Fruit fly (Drosophila melanogaster) whole organism, embryonic: Measurements from ENCODE around the gene CG15403.

Source experiments
- Bdp1 ChIP-seq: fragments of 200-800 bp; sonication (Bioruptor generic); optimal IDR thresholded peaks from 3 replicates; lab custom pipeline; 2016; ENCODE audit warnings: missing biosample characterization, missing genetic modification characterization
- CG10321 ChIP-seq: fragments of 200-800 bp; sonication (Bioruptor generic); IDR thresholded peaks from 2 replicates; pipeline ENCODE4 v1.3.6; 2022; ENCODE audit warnings: missing biosample characterization, missing genetic modification characterization
- CG10366 ChIP-seq: fragments of 200-800 bp; sonication (Bioruptor generic); IDR thresholded peaks from 2 replicates; pipeline ENCODE4 v1.3.6; 2022; ENCODE audit warnings: missing biosample characterization, missing genetic modification characterization
- CG10979 ChIP-seq: fragments of 200-800 bp; sonication (Bioruptor generic); optimal IDR thresholded peaks from 2 replicates; lab custom pipeline; 2018; ENCODE audit warnings: missing biosample characterization, mild to moderate bottlenecking, missing genetic modification characterization, moderate library complexity
- CG11560 ChIP-seq: fragments of 200-800 bp; sonication (Bioruptor generic); IDR thresholded peaks from 3 replicates; pipeline ENCODE4 v1.3.6; 2022; ENCODE audit warnings: missing biosample characterization, missing genetic modification characterization
- CG12391 ChIP-seq: fragments of 200-800 bp; sonication (Bioruptor generic); optimal IDR thresholded peaks from 3 replicates; lab custom pipeline; 2018; ENCODE audit warnings: missing biosample characterization, mild to moderate bottlenecking, missing genetic modification characterization, moderate library complexity
- CG12942 ChIP-seq: fragments of 200-800 bp; sonication (Bioruptor generic); optimal IDR thresholded peaks from 3 replicates; lab custom pipeline; 2016; ENCODE audit warnings: missing biosample characterization, missing genetic modification characterization
- CG13123 ChIP-seq: fragments of 200-800 bp; sonication (Bioruptor generic); optimal IDR thresholded peaks from 2 replicates; lab custom pipeline; 2016; ENCODE audit warnings: missing biosample characterization, missing genetic modification characterization
- CG13287 ChIP-seq: fragments of 200-800 bp; sonication (Bioruptor generic); IDR thresholded peaks from 2 replicates; pipeline ENCODE4 v1.3.6; 2022; ENCODE audit warnings: missing biosample characterization, missing genetic modification characterization; ENCODE audit not compliant: partially characterized antibody
- CG15011 ChIP-seq: fragments of 200-800 bp; sonication (Bioruptor generic); optimal IDR thresholded peaks from 3 replicates; lab custom pipeline; 2018; ENCODE audit warnings: missing biosample characterization, mild to moderate bottlenecking, missing genetic modification characterization
- CG15073 ChIP-seq: fragments of 200-800 bp; sonication (Bioruptor generic); optimal IDR thresholded peaks from 2 replicates; lab custom pipeline; 2016; ENCODE audit warnings: missing biosample characterization, missing genetic modification characterization
- CG15479 ChIP-seq: fragments of 200-800 bp; sonication (Bioruptor generic); optimal IDR thresholded peaks from 3 replicates; lab custom pipeline; 2019; ENCODE audit warnings: missing biosample characterization, mild to moderate bottlenecking, missing genetic modification characterization, moderate library complexity
- CG16815 ChIP-seq: fragments of 200-800 bp; sonication (Bioruptor generic); optimal IDR thresholded peaks from 3 replicates; lab custom pipeline; 2017; ENCODE audit warnings: missing biosample characterization, mild to moderate bottlenecking, missing genetic modification characterization
- CG17186 ChIP-seq: fragments of 200-800 bp; sonication (Bioruptor generic); optimal IDR thresholded peaks from 3 replicates; lab custom pipeline; 2017; ENCODE audit warnings: missing biosample characterization, missing genetic modification reagents, missing genetic modification characterization
- CG17359 ChIP-seq: fragments of 200-800 bp; sonication (Bioruptor generic); optimal IDR thresholded peaks from 3 replicates; lab custom pipeline; 2018; ENCODE audit warnings: missing biosample characterization, mild to moderate bottlenecking, missing genetic modification characterization, moderate library complexity
- CG17568 ChIP-seq: fragments of 200-800 bp; sonication (Bioruptor generic); optimal IDR thresholded peaks from 2 replicates; lab custom pipeline; 2018; ENCODE audit warnings: missing biosample characterization, mild to moderate bottlenecking, missing genetic modification characterization, moderate library complexity
- CG17612 ChIP-seq: fragments of 200-800 bp; sonication (Bioruptor generic); IDR thresholded peaks from 2 replicates; pipeline ENCODE4 v1.3.6; 2022; ENCODE audit warnings: missing biosample characterization, missing genetic modification characterization
- CG18599 ChIP-seq: fragments of 200-800 bp; sonication (Bioruptor generic); optimal IDR thresholded peaks from 3 replicates; lab custom pipeline; 2017; ENCODE audit warnings: missing biosample characterization, missing genetic modification characterization, mild to moderate bottlenecking, moderate library complexity, missing genetic modification reagents
- CG32767 ChIP-seq: fragments of 200-800 bp; sonication (Bioruptor generic); IDR thresholded peaks from 2 replicates; pipeline ENCODE4 v1.3.6; 2022; ENCODE audit warnings: missing biosample characterization, missing genetic modification characterization
- CG9797 ChIP-seq: fragments of 200-800 bp; sonication (Bioruptor generic); optimal IDR thresholded peaks from 3 replicates; lab custom pipeline; 2018; ENCODE audit warnings: missing biosample characterization, mild to moderate bottlenecking, missing genetic modification characterization
- Drgx ChIP-seq: fragments of 200-800 bp; sonication (Bioruptor generic); IDR thresholded peaks from 2 replicates; pipeline ENCODE4 v1.3.6; 2022; ENCODE audit warnings: missing biosample characterization, missing genetic modification characterization
- ERR ChIP-seq: fragments of 200-800 bp; sonication (Bioruptor generic); optimal IDR thresholded peaks from 2 replicates; lab custom pipeline; 2016; ENCODE audit warnings: missing biosample characterization, missing genetic modification characterization
- Fer3 ChIP-seq: fragments of 200-800 bp; sonication (Bioruptor generic); optimal IDR thresholded peaks from 2 replicates; lab custom pipeline; 2018; ENCODE audit warnings: missing biosample characterization, mild to moderate bottlenecking, missing genetic modification characterization, moderate library complexity
- H2.0 ChIP-seq: fragments of 200-800 bp; sonication (Bioruptor generic); IDR thresholded peaks from 2 replicates; pipeline ENCODE4 v1.3.6; 2022; ENCODE audit warnings: missing biosample characterization, missing genetic modification characterization
- HHEX ChIP-seq: fragments of 200-800 bp; sonication (Bioruptor generic); optimal IDR thresholded peaks from 3 replicates; lab custom pipeline; 2017; ENCODE audit warnings: missing biosample characterization, mild to moderate bottlenecking, missing genetic modification characterization, missing genetic modification reagents
- HLH54F ChIP-seq: fragments of 200-800 bp; sonication (Bioruptor generic); optimal IDR thresholded peaks from 3 replicates; lab custom pipeline; 2016; ENCODE audit warnings: missing biosample characterization, missing genetic modification characterization
- NFAT ChIP-seq: fragments of 200-800 bp; sonication (Bioruptor generic); IDR thresholded peaks from 2 replicates; pipeline ENCODE4 v1.3.6; 2022; ENCODE audit warnings: missing biosample characterization, missing genetic modification characterization
- Nf-YB ChIP-seq: fragments of 200-800 bp; sonication (Bioruptor generic); optimal IDR thresholded peaks from 3 replicates; lab custom pipeline; 2019; ENCODE audit warnings: missing biosample characterization, mild to moderate bottlenecking, missing genetic modification characterization, moderate library complexity
- Rfx ChIP-seq: fragments of 200-800 bp; sonication (Bioruptor generic); IDR thresholded peaks from 2 replicates; pipeline ENCODE4 v1.3.6; 2022; ENCODE audit warnings: missing biosample characterization, missing genetic modification characterization
- Spps ChIP-seq: fragments of 200-800 bp; sonication (Bioruptor generic); optimal IDR thresholded peaks from 2 replicates; lab custom pipeline; 2018; ENCODE audit warnings: missing biosample characterization, mild to moderate bottlenecking, missing genetic modification characterization
- Trl ChIP-seq, 3 experiments: fragments of >200 bp in 2 of 3; fragments of 200-800 bp in 1 of 3; sonication (Bioruptor generic) in 1 of 3; optimal IDR thresholded peaks; 2 replicates in 1 of 3; 3 replicates in 2 of 3; lab custom pipeline; 2016 to 2017; ENCODE audit warnings: missing biosample characterization in 1 of 3, missing genetic modification characterization in 1 of 3
- ara ChIP-seq: fragments of 200-800 bp; sonication (Bioruptor generic); IDR thresholded peaks from 2 replicates; pipeline ENCODE4 v1.3.6; 2022; ENCODE audit warnings: missing biosample characterization, missing genetic modification characterization
- cad ChIP-seq: fragments of >200 bp; optimal IDR thresholded peaks from 2 replicates; lab custom pipeline; 2017; ENCODE audit warnings: missing biosample characterization, missing genetic modification characterization
- ham ChIP-seq: fragments of 200-800 bp; sonication (Bioruptor generic); IDR thresholded peaks from 2 replicates; pipeline ENCODE4 v1.3.6; 2022; ENCODE audit warnings: missing biosample characterization, missing genetic modification characterization
- hkb ChIP-seq, 2 experiments: fragments of 200-800 bp in 1 of 2; fragments of >200 bp in 1 of 2; sonication (Bioruptor generic) in 1 of 2; IDR thresholded peaks in 1 of 2; optimal IDR thresholded peaks in 1 of 2; 2 replicates each; pipeline versions ENCODE4 v1.3.6 to Lab custom; 2017 to 2022; ENCODE audit warnings: missing biosample characterization in 1 of 2, missing genetic modification characterization in 1 of 2
- lmd ChIP-seq: fragments of 200-800 bp; sonication (Bioruptor generic); IDR thresholded peaks from 2 replicates; pipeline ENCODE4 v1.3.6; 2022; ENCODE audit warnings: missing biosample characterization, missing genetic modification characterization
- mirr ChIP-seq: fragments of 200-800 bp; sonication (Bioruptor generic); optimal IDR thresholded peaks from 3 replicates; lab custom pipeline; 2018; ENCODE audit warnings: missing biosample characterization, mild to moderate bottlenecking, missing genetic modification characterization
- oc ChIP-seq: fragments of 200-800 bp; sonication (Bioruptor generic); optimal IDR thresholded peaks from 2 replicates; lab custom pipeline; 2018; ENCODE audit warnings: missing biosample characterization, mild to moderate bottlenecking, missing genetic modification characterization, moderate library complexity
- onecut ChIP-seq: fragments of 200-800 bp; sonication (Bioruptor generic); IDR thresholded peaks from 2 replicates; pipeline ENCODE4 v1.3.6; 2022; ENCODE audit warnings: missing biosample characterization, missing genetic modification characterization
- prd ChIP-seq, 3 experiments: fragments of >200 bp in 2 of 3; fragments of 200-800 bp in 1 of 3; sonication (Bioruptor generic) in 1 of 3; optimal IDR thresholded peaks in 2 of 3; IDR thresholded peaks in 1 of 3; 2 replicates in 2 of 3; 3 replicates in 1 of 3; pipeline versions ENCODE4 v1.3.6 to Lab custom; 2017 to 2022; ENCODE audit warnings: missing biosample characterization in 1 of 3, missing genetic modification characterization in 1 of 3
- repo ChIP-seq: fragments of 200-800 bp; sonication (Bioruptor generic); optimal IDR thresholded peaks from 2 replicates; lab custom pipeline; 2016; ENCODE audit warnings: missing biosample characterization, missing genetic modification characterization
- sc ChIP-seq, 3 experiments: fragments of >200 bp in 2 of 3; fragments of 200-800 bp in 1 of 3; sonication (Bioruptor generic) in 1 of 3; optimal IDR thresholded peaks; 2 replicates in 2 of 3; 3 replicates in 1 of 3; lab custom pipeline; 2017; ENCODE audit warnings: mild to moderate bottlenecking in 1 of 3, missing biosample characterization in 1 of 3, missing genetic modification characterization in 1 of 3, missing genetic modification reagents in 1 of 3
- stc ChIP-seq: fragments of 200-800 bp; sonication (Bioruptor generic); IDR thresholded peaks from 2 replicates; pipeline ENCODE4 v1.3.6; 2022; ENCODE audit warnings: missing biosample characterization, missing genetic modification characterization
- stwl ChIP-seq: fragments of 200-800 bp; sonication (Bioruptor generic); optimal IDR thresholded peaks from 3 replicates; lab custom pipeline; 2018; ENCODE audit warnings: missing biosample characterization, mild to moderate bottlenecking, missing genetic modification characterization, moderate library complexity
- sug ChIP-seq: fragments of 200-800 bp; optimal IDR thresholded peaks from 2 replicates; lab custom pipeline; 2019; ENCODE audit warnings: missing biosample characterization, mild to moderate bottlenecking, missing genetic modification characterization, moderate library complexity
- ttk ChIP-seq: fragments of 200-800 bp; sonication (Bioruptor generic); IDR thresholded peaks from 2 replicates; pipeline ENCODE4 v2.1.2; 2022; ENCODE audit warnings: missing biosample characterization, missing genetic modification characterization
- vvl ChIP-seq: fragments of 200-800 bp; sonication (Bioruptor generic); IDR thresholded peaks from 2 replicates; pipeline ENCODE4 v1.3.6; 2022; ENCODE audit warnings: missing biosample characterization, missing genetic modification characterization
- zen2 ChIP-seq: fragments of 200-800 bp; sonication (Bioruptor generic); IDR thresholded peaks from 3 replicates; pipeline ENCODE4 v1.3.6; 2022; ENCODE audit warnings: missing biosample characterization, missing genetic modification characterization; ENCODE audit not compliant: partially characterized antibody

Gene CG15403

DNA sequence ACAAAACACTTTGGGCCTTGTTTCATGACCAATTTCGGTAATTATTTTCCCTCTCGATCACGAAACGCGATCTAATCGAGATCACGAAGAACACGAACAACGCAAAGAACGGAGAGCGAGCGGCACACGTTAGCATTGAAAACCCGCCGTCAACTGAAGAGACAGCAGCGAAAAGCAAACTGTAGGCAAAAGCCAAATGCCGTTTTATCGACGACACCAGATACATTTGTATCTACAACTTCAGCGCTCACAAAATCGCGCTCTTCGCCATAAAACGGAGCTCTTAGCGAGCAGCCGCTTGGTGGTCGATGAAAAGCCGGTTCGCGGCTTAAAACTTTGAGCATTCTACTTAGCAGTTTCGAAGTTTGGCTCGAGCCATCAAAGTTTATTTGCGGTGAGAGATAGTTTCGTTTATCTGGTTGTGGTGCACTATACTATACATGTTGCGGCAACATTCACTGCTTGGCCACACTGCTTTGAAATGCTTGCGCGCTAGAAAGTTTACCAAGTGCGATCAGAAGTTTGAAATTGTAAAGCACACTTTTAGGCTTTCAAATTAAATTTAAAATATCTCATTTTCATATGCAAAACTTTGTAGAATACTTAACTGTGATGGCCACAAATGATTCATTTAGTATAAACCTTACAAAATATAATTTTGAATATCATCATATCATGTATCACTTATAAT lies 20.3 kb upstream of the CG15403 start (continued):
- TF ChIP-seq stc (GFP tag; lab: Robert Waterston, UW) (no peak), CG9797 (GFP tag; lab: Kevin White, UChicago) (no peak), onecut (GFP tag; lab: Robert Waterston, UW) (no peak), Rfx (GFP tag; lab: Robert Waterston, UW) (0 out of 2 replicates have a peak, but pooled peaks have one; percentile 32), repo (GFP tag; lab: Kevin White, UChicago) (no peak), lmd (no peak), prd (optimal IDR thresholded peaks at IDR 0.05; lab: Kevin White, UChicago) (no peak), prd (GFP tag; IDR thresholded peaks at IDR 0.05; lab: Robert Waterston, UW) (no peak), CG12391 (tag; lab: Kevin White, UChicago) (no peak), CG15011 (GFP tag; lab: Kevin White, UChicago) (no peak), ERR (GFP tag; lab: Kevin White, UChicago) (no peak), ttk (no peak), zen2 (GFP tag; lab: Robert Waterston, UW) (no peak), Spps (tag; lab: Kevin White, UChicago) (no peak), H2.0 (GFP tag; lab: Robert Waterston, UW) (no peak), stwl (tag; lab: Kevin White, UChicago) (peak; percentile 85), sug (peak; percentile 2), CG10321 (GFP tag; lab: Robert Waterston, UW) (no peak), CG17612 (GFP tag; lab: Robert Waterston, UW) (no peak), ham (GFP tag; lab: Robert Waterston, UW) (no peak), ara (no peak), NFAT (GFP tag; lab: Robert Waterston, UW) (no peak), CG10979 (tag; lab: Kevin White, UChicago) (no peak), CG17359 (tag; lab: Kevin White, UChicago) (no peak), CG10366 (GFP tag; lab: Robert Waterston, UW) (no peak), HLH54F (GFP tag; lab: Kevin White, UChicago) (no peak), sc (optimal IDR thresholded peaks at IDR 0.05; lab: Kevin White, UChicago) (no peak), sc (GFP tag; optimal IDR thresholded peaks at IDR 0.05; lab: Kevin White, UChicago) (no peak), CG13123 (GFP tag; lab: Kevin White, UChicago) (no peak), CG16815 (no peak), cad (no peak), CG15479 (GFP tag; lab: Kevin White, UChicago) (no peak), CG18599 (no peak), CG15073 (GFP tag; lab: Kevin White, UChicago) (no peak), HHEX (GFP tag; lab: Kevin White, UChicago) (no peak), hkb (optimal IDR thresholded peaks at IDR 0.05; lab: Kevin White, UChicago) (no peak), hkb (GFP tag; IDR thresholded peaks at IDR 0.05; lab: Robert Waterston, UW) (no peak), CG32767 (GFP tag; lab: Robert Waterston, UW) (no peak), Bdp1 (no peak), Nf-YB (no peak), CG17568 (GFP tag; lab: Kevin White, UChicago) (no peak), Drgx (no peak), Trl (optimal IDR thresholded peaks at IDR 0.05; lab: Kevin White, UChicago) (peak; percentile 50 to 64), Trl (GFP tag; optimal IDR thresholded peaks at IDR 0.05; lab: Kevin White, UChicago) (no peak), vvl (GFP tag; lab: Robert Waterston, UW) (no peak), Fer3 (tag; lab: Kevin White, UChicago) (no peak), CG12942 (GFP tag; lab: Kevin White, UChicago) (no peak), CG11560 (tag; lab: Robert Waterston, UW) (no peak), mirr (no peak), oc (peak; percentile 60), CG13287 (GFP tag; lab: Robert Waterston, UW) (peak; percentile 37; the same call in 1 of the 2 replicates), CG17186 (GFP tag; lab: Kevin White, UChicago) (no peak)
